Worm (Caenorhabditis elegans) whole organism, late embryonic: ENCODE measurements around the gene gba-2.

ENCODE experiments used
- C08G9.2 ChIP-seq: sonication (generic microtip); optimal IDR thresholded peaks from 2 replicates; lab custom pipeline; 2016; ENCODE audit warnings: mild to moderate bottlenecking, missing genetic modification characterization, moderate library complexity, missing compliant biosample characterization
- K09A11.1 ChIP-seq: sonication (generic microtip); optimal IDR thresholded peaks from 2 replicates; lab custom pipeline; 2017; ENCODE audit warnings: antibody characterized with exemption, mild to moderate bottlenecking, missing genetic modification characterization, missing compliant biosample characterization; ENCODE audit not compliant: insufficient read depth
- Y22D7AL.16 ChIP-seq: sonication (generic microtip); optimal IDR thresholded peaks from 2 replicates; lab custom pipeline; 2016; ENCODE audit warnings: missing genetic modification characterization, missing compliant biosample characterization
- ceh-14 ChIP-seq: sonication (generic microtip); optimal IDR thresholded peaks from 2 replicates; lab custom pipeline; 2016; ENCODE audit warnings: missing genotype, missing genetic modification characterization, missing compliant biosample characterization
- ceh-19 ChIP-seq: fragments of 200-800 bp; sonication (Bioruptor generic); optimal IDR thresholded peaks from 2 replicates; lab custom pipeline; 2018; ENCODE audit warnings: mild to moderate bottlenecking, missing genetic modification characterization, missing compliant biosample characterization
- ceh-22 ChIP-seq: sonication (generic microtip); optimal IDR thresholded peaks from 2 replicates; lab custom pipeline; 2017; ENCODE audit warnings: missing biosample characterization, missing genetic modification characterization
- ceh-24 ChIP-seq: sonication (generic microtip); optimal IDR thresholded peaks from 2 replicates; lab custom pipeline; 2016; ENCODE audit warnings: mild to moderate bottlenecking, missing genetic modification characterization, missing compliant biosample characterization
- ceh-31 ChIP-seq: sonication (generic microtip); optimal IDR thresholded peaks from 2 replicates; lab custom pipeline; 2016; ENCODE audit warnings: missing genetic modification characterization, missing compliant biosample characterization
- ceh-34 ChIP-seq: sonication (generic microtip); optimal IDR thresholded peaks from 2 replicates; lab custom pipeline; 2016; ENCODE audit warnings: mild to moderate bottlenecking, missing genetic modification characterization, missing compliant biosample characterization
- ceh-48 ChIP-seq: sonication (generic microtip); optimal IDR thresholded peaks from 2 replicates; lab custom pipeline; 2016; ENCODE audit warnings: missing genetic modification characterization, inconsistent platforms, missing compliant biosample characterization
- ceh-9 ChIP-seq: sonication (generic microtip); optimal IDR thresholded peaks from 2 replicates; lab custom pipeline; 2016; ENCODE audit warnings: mild to moderate bottlenecking, missing genetic modification characterization, inconsistent platforms, missing compliant biosample characterization
- dmd-4 ChIP-seq: sonication (generic microtip); optimal IDR thresholded peaks from 2 replicates; lab custom pipeline; 2016; ENCODE audit warnings: borderline replicate concordance, missing genetic modification characterization, missing compliant biosample characterization
- elt-2 ChIP-seq: sonication (generic microtip); optimal IDR thresholded peaks from 2 replicates; lab custom pipeline; 2016; ENCODE audit warnings: missing genetic modification reagents, missing genetic modification characterization, missing compliant biosample characterization
- elt-4 ChIP-seq: sonication (generic microtip); optimal IDR thresholded peaks from 2 replicates; lab custom pipeline; 2016; ENCODE audit warnings: missing genetic modification characterization, missing compliant biosample characterization
- ets-4 ChIP-seq: sonication (generic microtip); optimal IDR thresholded peaks from 2 replicates; lab custom pipeline; 2016; ENCODE audit warnings: missing genetic modification characterization, missing compliant biosample characterization
- eyg-1 ChIP-seq: sonication (generic microtip); optimal IDR thresholded peaks from 2 replicates; lab custom pipeline; 2016; ENCODE audit warnings: missing genotype, missing genetic modification characterization, missing compliant biosample characterization
- fax-1 ChIP-seq: sonication (generic microtip); optimal IDR thresholded peaks from 2 replicates; lab custom pipeline; 2016; ENCODE audit warnings: missing genotype, missing genetic modification characterization, missing compliant biosample characterization
- fkh-10 ChIP-seq: fragments of 150-350 bp; optimal IDR thresholded peaks from 2 replicates; lab custom pipeline; 2014; ENCODE audit warnings: missing biosample characterization, missing genetic modification reagents, missing genetic modification characterization
- fkh-6 ChIP-seq: sonication (generic microtip); optimal IDR thresholded peaks from 2 replicates; lab custom pipeline; 2016; ENCODE audit warnings: missing genetic modification characterization, missing compliant biosample characterization
- hlh-30 ChIP-seq: sonication (generic microtip); optimal IDR thresholded peaks from 2 replicates; lab custom pipeline; 2017; ENCODE audit warnings: antibody characterized with exemption, missing genetic modification characterization, missing compliant biosample characterization; ENCODE audit not compliant: insufficient read depth
- lim-6 ChIP-seq: sonication (generic microtip); optimal IDR thresholded peaks from 2 replicates; lab custom pipeline; 2016; ENCODE audit warnings: missing genetic modification characterization, missing compliant biosample characterization
- lin-11 ChIP-seq: fragments of 200-800 bp; sonication (Bioruptor generic); optimal IDR thresholded peaks from 2 replicates; lab custom pipeline; 2018; ENCODE audit warnings: mild to moderate bottlenecking, missing genetic modification characterization, missing compliant biosample characterization
- mec-3 ChIP-seq: sonication (generic microtip); optimal IDR thresholded peaks from 2 replicates; lab custom pipeline; 2016; ENCODE audit warnings: borderline replicate concordance, missing genetic modification characterization, missing compliant biosample characterization
- nfya-1 ChIP-seq: sonication (generic microtip); optimal IDR thresholded peaks from 2 replicates; lab custom pipeline; 2017; ENCODE audit warnings: missing genetic modification characterization, mild to moderate bottlenecking, missing compliant biosample characterization, antibody characterized with exemption, moderate library complexity
- npax-4 ChIP-seq: sonication (generic microtip); optimal IDR thresholded peaks from 2 replicates; lab custom pipeline; 2016; ENCODE audit warnings: missing genetic modification characterization, missing compliant biosample characterization
- odd-2 ChIP-seq: sonication (generic microtip); optimal IDR thresholded peaks from 2 replicates; lab custom pipeline; 2017; ENCODE audit warnings: antibody characterized with exemption, mild to moderate bottlenecking, missing genetic modification characterization, missing compliant biosample characterization
- pag-3 ChIP-seq: sonication (generic microtip); optimal IDR thresholded peaks from 2 replicates; lab custom pipeline; 2016; ENCODE audit warnings: missing compliant biosample characterization, missing genetic modification characterization, borderline replicate concordance
- pat-9 ChIP-seq: fragments of 200-800 bp; sonication (Bioruptor generic); optimal IDR thresholded peaks from 2 replicates; lab custom pipeline; 2018; ENCODE audit warnings: mild to moderate bottlenecking, missing genetic modification characterization, moderate library complexity, missing compliant biosample characterization
- pha-2 ChIP-seq: sonication (generic microtip); optimal IDR thresholded peaks from 2 replicates; lab custom pipeline; 2017; ENCODE audit warnings: mild to moderate bottlenecking, missing genetic modification characterization, missing compliant biosample characterization
- pha-4 ChIP-seq: fragments of 150-350 bp; optimal IDR thresholded peaks from 2 replicates; lab custom pipeline; 2018; ENCODE audit warnings: missing biosample characterization, missing genetic modification reagents, missing genetic modification characterization
- pros-1 ChIP-seq: fragments of 150-350 bp; optimal IDR thresholded peaks from 2 replicates; lab custom pipeline; 2014; ENCODE audit warnings: missing biosample characterization, missing genetic modification reagents, missing genetic modification characterization
- sox-2 ChIP-seq: fragments of 200-800 bp; sonication (Bioruptor generic); IDR thresholded peaks from 2 replicates; pipeline ENCODE4 v1.3.6; 2022; ENCODE audit warnings: missing genetic modification reagents, missing genetic modification characterization, missing compliant biosample characterization
- sox-4 ChIP-seq: sonication (generic microtip); optimal IDR thresholded peaks from 2 replicates; lab custom pipeline; 2017; ENCODE audit warnings: mild to moderate bottlenecking, missing genetic modification characterization, inconsistent platforms, missing compliant biosample characterization
- tbx-2 ChIP-seq: sonication (generic microtip); optimal IDR thresholded peaks from 2 replicates; lab custom pipeline; 2016; ENCODE audit warnings: missing genetic modification characterization, missing compliant biosample characterization
- unc-55 ChIP-seq: sonication (generic microtip); optimal IDR thresholded peaks from 2 replicates; lab custom pipeline; 2017; ENCODE audit warnings: missing biosample characterization, missing genetic modification reagents, missing genetic modification characterization
- unc-86 ChIP-seq: sonication (generic microtip); optimal IDR thresholded peaks from 2 replicates; lab custom pipeline; 2016; ENCODE audit warnings: missing genetic modification characterization, missing compliant biosample characterization
- ztf-16 ChIP-seq: sonication (generic microtip); optimal IDR thresholded peaks from 2 replicates; lab custom pipeline; 2017; ENCODE audit warnings: missing genetic modification characterization, missing compliant biosample characterization

gba-2 gene

ce11 chrII:2186730-2187129 lies 496 bp upstream of the gba-2 start:
- no peak for TF ChIP-seq K09A11.1
- no peak for TF ChIP-seq pat-9
- TF ChIP-seq elt-2 = no peak
- no peak for TF ChIP-seq elt-4 (tag; lab: Kevin White, UChicago)
- TF ChIP-seq ceh-48 (tag; lab: Kevin White, UChicago) = no peak
- no peak for TF ChIP-seq mec-3 (tag; lab: Kevin White, UChicago)
- TF ChIP-seq ceh-19 (GFP tag; lab: Kevin White, UChicago) = no peak
- no peak for TF ChIP-seq fkh-6 (tag; lab: Kevin White, UChicago)
- no peak for TF ChIP-seq lin-11 (tag; lab: Kevin White, UChicago)
- no peak for TF ChIP-seq ceh-31 (tag; lab: Kevin White, UChicago)
- no peak for TF ChIP-seq ets-4 (tag; lab: Kevin White, UChicago)
- TF ChIP-seq ceh-9 (tag; lab: Kevin White, UChicago) = no peak
- TF ChIP-seq eyg-1 = no peak
- no peak for TF ChIP-seq npax-4 (tag; lab: Kevin White, UChicago)
- no peak for TF ChIP-seq ceh-22 (tag; lab: Kevin White, UChicago)
- no peak for TF ChIP-seq fax-1 (tag; lab: Kevin White, UChicago)
- no peak for TF ChIP-seq fkh-10 (GFP tag; lab: Kevin White, UChicago)
- no peak for TF ChIP-seq dmd-4 (tag; lab: Kevin White, UChicago)

- TF ChIP-seq pha-2 (no peak), C08G9.2 (tag; lab: Kevin White, UChicago) (no peak), odd-2 (no peak), pag-3 (tag; lab: Kevin White, UChicago) (no peak), pros-1 (tag; lab: Kevin White, UChicago) (no peak), ceh-34 (tag; lab: Kevin White, UChicago) (no peak), unc-86 (no peak), hlh-30 (tag; lab: Kevin White, UChicago) (no peak), ceh-24 (tag; lab: Kevin White, UChicago) (no peak)
Observed at ce11 chrII:2177735-2178134, 8.5 kb downstream of the gba-2 start.

- TF ChIP-seq sox-2 (GFP tag; lab: Robert Waterston, UW) (no peak), elt-2 (peak; percentile 23)
Observed at ce11 chrII:2176688-2177087, 9.5 kb downstream of the gba-2 start, which contains the start of gene gba-1. TSS of gene gba-1 (plus strand) at chrII:2176741.

- TF ChIP-seq tbx-2 = no peak
Observed at ce11 chrII:2175367-2175766, 10.9 kb downstream of the gba-2 start, which contains the start of gene C33C12.7. TSS of gene C33C12.7 (minus strand) at chrII:2175467.

- TF ChIP-seq sox-4 (tag; lab: Kevin White, UChicago) = no peak
- TF ChIP-seq ztf-16 (tag; lab: Kevin White, UChicago) = no peak
- no peak for TF ChIP-seq nfya-1
Observed at ce11 chrII:2170085-2170484, 16.1 kb downstream of the gba-2 start, which contains the start of gene C33C12.12. TSS of gene C33C12.12 (minus strand) at chrII:2170185.

ce11 chrII:2168374-2168773 lies 17.9 kb downstream of the gba-2 start, which contains the start of gene fbxb-38:
TSS of gene fbxb-38 (minus strand) at chrII:2168763.
- TF ChIP-seq lim-6 (tag; lab: Kevin White, UChicago) = no peak
- no peak for TF ChIP-seq ceh-14 (tag; lab: Kevin White, UChicago)
- no peak for TF ChIP-seq dmd-4 (tag; lab: Kevin White, UChicago)
- TF ChIP-seq hlh-30 (tag; lab: Kevin White, UChicago) = no peak
- TF ChIP-seq K09A11.1 = no peak
- TF ChIP-seq Y22D7AL.16 (tag; lab: Kevin White, UChicago) = no peak
- TF ChIP-seq pha-4 (tag; lab: Kevin White, UChicago) = no peak
- no peak for TF ChIP-seq sox-2 (GFP tag; lab: Robert Waterston, UW)
- no peak for TF ChIP-seq unc-55 (GFP tag; lab: Kevin White, UChicago)
- no peak for TF ChIP-seq mec-3 (tag; lab: Kevin White, UChicago)
